Fruit fly (Drosophila melanogaster) whole organism, prepupa: ENCODE data around the gene CG15891.

Experiments
- Blimp-1 ChIP-seq: fragments of 200-800 bp; sonication (Bioruptor generic); optimal IDR thresholded peaks from 3 replicates; lab custom pipeline; 2017; ENCODE audit warnings: missing biosample characterization, missing genetic modification characterization, mild to moderate bottlenecking, moderate library complexity, missing genetic modification reagents
- CG10631 ChIP-seq: fragments of 200-800 bp; sonication (Bioruptor generic); optimal IDR thresholded peaks from 2 replicates; lab custom pipeline; 2016; ENCODE audit warnings: missing biosample characterization, missing genetic modification characterization
- CG10669 ChIP-seq: fragments of 200-800 bp; sonication (Bioruptor generic); optimal IDR thresholded peaks from 3 replicates; lab custom pipeline; 2018; ENCODE audit warnings: missing biosample characterization, mild to moderate bottlenecking, missing genetic modification characterization, moderate library complexity
- CG11762 ChIP-seq: fragments of 200-800 bp; sonication (Bioruptor generic); optimal IDR thresholded peaks from 3 replicates; lab custom pipeline; 2016; ENCODE audit warnings: missing biosample characterization, missing genetic modification characterization; ENCODE audit not compliant: insufficient read depth
- CG11902 ChIP-seq: fragments of 200-800 bp; sonication (Bioruptor generic); optimal IDR thresholded peaks from 3 replicates; lab custom pipeline; 2016; ENCODE audit warnings: missing biosample characterization, missing genetic modification characterization
- CG15336 ChIP-seq: fragments of 200-800 bp; sonication (Bioruptor generic); IDR thresholded peaks from 2 replicates; pipeline ENCODE4 v1.3.6; 2022; ENCODE audit warnings: missing biosample characterization, missing genetic modification characterization
- CG1621 ChIP-seq: fragments of 200-800 bp; sonication (Bioruptor generic); optimal IDR thresholded peaks from 3 replicates; lab custom pipeline; 2018; ENCODE audit warnings: missing biosample characterization, mild to moderate bottlenecking, missing genetic modification characterization
- CG16779 ChIP-seq: fragments of 200-800 bp; sonication (Bioruptor generic); optimal IDR thresholded peaks from 3 replicates; lab custom pipeline; 2017; ENCODE audit warnings: missing biosample characterization, mild to moderate bottlenecking, missing genetic modification characterization
- CG31627 ChIP-seq: fragments of 200-800 bp; sonication (Bioruptor generic); optimal IDR thresholded peaks from 3 replicates; lab custom pipeline; 2016; ENCODE audit warnings: missing biosample characterization, missing genetic modification characterization
- CG32006 ChIP-seq: fragments of 200-800 bp; sonication (Bioruptor generic); optimal IDR thresholded peaks from 3 replicates; lab custom pipeline; 2017; ENCODE audit warnings: missing biosample characterization, mild to moderate bottlenecking, missing genetic modification characterization
- CG34406 ChIP-seq: fragments of 200-800 bp; sonication (Bioruptor generic); optimal IDR thresholded peaks from 3 replicates; lab custom pipeline; 2016; ENCODE audit warnings: missing biosample characterization, missing genetic modification characterization
- CG3919 ChIP-seq: fragments of 200-800 bp; sonication (Bioruptor generic); optimal IDR thresholded peaks from 3 replicates; lab custom pipeline; 2016; ENCODE audit warnings: missing biosample characterization, missing genetic modification characterization
- CG4318 ChIP-seq: fragments of 200-800 bp; sonication (Bioruptor generic); optimal IDR thresholded peaks from 3 replicates; lab custom pipeline; 2017; ENCODE audit warnings: missing biosample characterization, mild to moderate bottlenecking, missing genetic modification characterization
- CG6163 ChIP-seq: fragments of 200-800 bp; sonication (Bioruptor generic); IDR thresholded peaks from 3 replicates; pipeline ENCODE4 v1.3.6; 2022; ENCODE audit warnings: missing biosample characterization, missing genetic modification characterization
- CG6276 ChIP-seq: fragments of 200-800 bp; sonication (Bioruptor generic); optimal IDR thresholded peaks from 2 replicates; lab custom pipeline; 2017; ENCODE audit warnings: missing biosample characterization, mild to moderate bottlenecking, missing genetic modification characterization
- CG6792 ChIP-seq: fragments of 200-800 bp; sonication (Bioruptor generic); optimal IDR thresholded peaks from 3 replicates; lab custom pipeline; 2016; ENCODE audit warnings: missing biosample characterization, missing genetic modification characterization
- CG6808 ChIP-seq: fragments of 200-800 bp; sonication (Bioruptor generic); optimal IDR thresholded peaks from 3 replicates; lab custom pipeline; 2017; ENCODE audit warnings: missing biosample characterization, missing genetic modification characterization, mild to moderate bottlenecking, moderate library complexity, missing genetic modification reagents
- CG6854 ChIP-seq: fragments of 200-800 bp; sonication (Bioruptor generic); optimal IDR thresholded peaks from 2 replicates; lab custom pipeline; 2017; ENCODE audit warnings: missing biosample characterization, mild to moderate bottlenecking, missing genetic modification characterization
- CG7368 ChIP-seq: fragments of 200-800 bp; sonication (Bioruptor generic); optimal IDR thresholded peaks from 3 replicates; lab custom pipeline; 2016; ENCODE audit warnings: missing biosample characterization, missing genetic modification characterization
- CG8119 ChIP-seq: fragments of 200-800 bp; sonication (Bioruptor generic); IDR thresholded peaks from 3 replicates; pipeline ENCODE4 v1.3.6; 2022; ENCODE audit warnings: missing biosample characterization, missing genetic modification characterization
- CG8632 ChIP-seq: fragments of 200-800 bp; sonication (Bioruptor generic); optimal IDR thresholded peaks from 3 replicates; lab custom pipeline; 2016; ENCODE audit warnings: missing biosample characterization, missing genetic modification characterization
- CG9139 ChIP-seq: fragments of 200-800 bp; sonication (Bioruptor generic); optimal IDR thresholded peaks from 3 replicates; lab custom pipeline; 2017; ENCODE audit warnings: missing biosample characterization, mild to moderate bottlenecking, missing genetic modification characterization
- Eip78C ChIP-seq: fragments of 200-800 bp; sonication (Bioruptor generic); peaks from one replicate; lab custom pipeline; 2016; ENCODE audit warnings: missing biosample characterization, missing genetic modification characterization
- Eip93F ChIP-seq: fragments of 200-800 bp; sonication (Bioruptor generic); optimal IDR thresholded peaks from 2 replicates; lab custom pipeline; 2016; ENCODE audit warnings: missing biosample characterization, mild to moderate bottlenecking, missing genetic modification characterization
- Ets21C ChIP-seq: fragments of 200-800 bp; sonication (Bioruptor generic); optimal IDR thresholded peaks from 3 replicates; lab custom pipeline; 2016; ENCODE audit warnings: missing biosample characterization, missing genetic modification characterization
- Hr39 ChIP-seq: fragments of 200-800 bp; sonication (Bioruptor generic); optimal IDR thresholded peaks from 2 replicates; lab custom pipeline; 2016; ENCODE audit warnings: missing biosample characterization, missing genetic modification characterization
- Hr4 ChIP-seq: fragments of 200-800 bp; sonication (Bioruptor generic); optimal IDR thresholded peaks from 3 replicates; lab custom pipeline; 2016; ENCODE audit warnings: missing biosample characterization, missing genetic modification characterization
- Lpt ChIP-seq: fragments of 200-800 bp; sonication (Bioruptor generic); optimal IDR thresholded peaks from 3 replicates; lab custom pipeline; 2016; ENCODE audit warnings: missing biosample characterization, missing genetic modification characterization
- Met ChIP-seq: fragments of 200-800 bp; sonication (Bioruptor generic); optimal IDR thresholded peaks from 3 replicates; lab custom pipeline; 2016; ENCODE audit warnings: missing biosample characterization, missing genetic modification characterization
- OdsH ChIP-seq: fragments of 200-800 bp; sonication (Bioruptor generic); optimal IDR thresholded peaks from 3 replicates; lab custom pipeline; 2016; ENCODE audit warnings: missing biosample characterization, missing genetic modification characterization
- Smox ChIP-seq: fragments of 200-800 bp; sonication (Bioruptor generic); optimal IDR thresholded peaks from 3 replicates; lab custom pipeline; 2016; ENCODE audit warnings: missing biosample characterization, missing genetic modification characterization
- Sox102F ChIP-seq: fragments of 200-800 bp; sonication (Bioruptor generic); optimal IDR thresholded peaks from 2 replicates; lab custom pipeline; 2016; ENCODE audit warnings: missing biosample characterization, mild to moderate bottlenecking, missing genetic modification characterization
- Sox14 ChIP-seq: fragments of 200-800 bp; sonication (Bioruptor generic); optimal IDR thresholded peaks from 3 replicates; lab custom pipeline; 2016; ENCODE audit warnings: missing biosample characterization, missing genetic modification characterization
- achi ChIP-seq: fragments of 200-800 bp; sonication (Bioruptor generic); optimal IDR thresholded peaks from 3 replicates; lab custom pipeline; 2016; ENCODE audit warnings: missing biosample characterization, missing genetic modification characterization
- cyc ChIP-seq: fragments of 200-800 bp; sonication (Bioruptor generic); optimal IDR thresholded peaks from 3 replicates; lab custom pipeline; 2016; ENCODE audit warnings: missing biosample characterization, missing genetic modification characterization
- dsx ChIP-seq: fragments of 200-800 bp; optimal IDR thresholded peaks from 3 replicates; lab custom pipeline; 2019; ENCODE audit warnings: missing biosample characterization, mild to moderate bottlenecking, missing genetic modification characterization, moderate library complexity; ENCODE audit not compliant: poor library complexity, severe bottlenecking
- esn ChIP-seq: fragments of 200-800 bp; sonication (Bioruptor generic); optimal IDR thresholded peaks from 2 replicates; lab custom pipeline; 2016; ENCODE audit warnings: missing biosample characterization, mild to moderate bottlenecking, missing genetic modification characterization, moderate library complexity
- fd59A ChIP-seq: fragments of 200-800 bp; sonication (Bioruptor generic); optimal IDR thresholded peaks from 2 replicates; lab custom pipeline; 2017; ENCODE audit warnings: missing biosample characterization, mild to moderate bottlenecking, missing genetic modification characterization, missing genetic modification reagents
- fd85E ChIP-seq: fragments of 200-800 bp; sonication (Bioruptor generic); optimal IDR thresholded peaks from 3 replicates; lab custom pipeline; 2016; ENCODE audit warnings: missing biosample characterization, missing genetic modification characterization
- fkh ChIP-seq: fragments of 200-800 bp; sonication (Bioruptor generic); optimal IDR thresholded peaks from 3 replicates; lab custom pipeline; 2017; ENCODE audit warnings: missing biosample characterization, mild to moderate bottlenecking, missing genetic modification characterization, moderate library complexity
- net ChIP-seq: fragments of 200-800 bp; sonication (Bioruptor generic); optimal IDR thresholded peaks from 3 replicates; lab custom pipeline; 2016; ENCODE audit warnings: missing biosample characterization, missing genetic modification characterization
- salr ChIP-seq, 2 experiments: fragments of 200-800 bp; sonication (Bioruptor generic); optimal IDR thresholded peaks; 3 replicates each; lab custom pipeline; 2016 to 2018; ENCODE audit warnings: missing biosample characterization in 2 of 2, missing genetic modification characterization in 2 of 2, mild to moderate bottlenecking in 1 of 2
- spab ChIP-seq: fragments of 200-800 bp; sonication (Bioruptor generic); optimal IDR thresholded peaks from 2 replicates; lab custom pipeline; 2017; ENCODE audit warnings: missing biosample characterization, mild to moderate bottlenecking, missing genetic modification characterization, missing genetic modification reagents
- ss ChIP-seq, 2 experiments: fragments of 200-800 bp; sonication (Bioruptor generic); optimal IDR thresholded peaks; 2 replicates in 1 of 2; 3 replicates in 1 of 2; lab custom pipeline; 2017 to 2018; ENCODE audit warnings: mild to moderate bottlenecking in 2 of 2, missing biosample characterization in 2 of 2, missing genetic modification characterization in 2 of 2, moderate library complexity in 1 of 2
- svp ChIP-seq: fragments of 200-800 bp; sonication (Bioruptor generic); peaks from one replicate; lab custom pipeline; 2016; ENCODE audit warnings: missing biosample characterization, missing genetic modification characterization
- topi ChIP-seq: fragments of 200-800 bp; sonication (Bioruptor generic); optimal IDR thresholded peaks from 3 replicates; lab custom pipeline; 2016; ENCODE audit warnings: missing biosample characterization, missing genetic modification characterization
- vri ChIP-seq: fragments of 200-800 bp; sonication (Bioruptor generic); optimal IDR thresholded peaks from 3 replicates; lab custom pipeline; 2016; ENCODE audit warnings: missing biosample characterization, mild to moderate bottlenecking, missing genetic modification characterization

CG15891 gene

DNA sequence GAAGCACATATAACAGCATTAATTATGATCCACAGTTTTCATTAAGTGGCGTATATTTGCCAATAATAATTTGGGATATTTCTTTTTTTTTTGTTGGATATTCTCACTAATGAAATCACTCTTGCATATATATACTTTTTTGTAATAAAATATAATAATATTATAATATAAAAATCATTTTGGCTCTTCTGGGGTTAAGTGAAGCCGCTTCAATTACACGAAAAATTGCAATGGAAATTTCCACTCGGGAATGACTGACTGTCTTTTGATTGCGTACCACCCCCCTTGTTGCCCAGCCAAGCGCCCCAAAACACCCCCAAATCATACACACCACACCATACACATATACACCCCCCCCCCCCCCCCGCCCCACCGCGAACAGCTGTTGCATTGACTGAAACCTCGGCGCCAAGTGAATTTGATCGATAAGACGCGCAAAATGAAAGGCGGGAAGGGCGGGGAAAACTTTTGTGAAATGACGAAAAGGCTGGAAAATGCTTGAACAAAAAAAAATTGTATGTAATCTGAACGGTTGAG is 49.5 kb upstream of the CG15891 start:
- TF ChIP-seq CG31627 (GFP tag; lab: Kevin White, UChicago) (no peak), CG15336 (GFP tag; lab: Robert Waterston, UW) (peak; percentile 22; the same call in 1 of the 2 replicates), CG34406 (peak; percentile 3)

DNA sequence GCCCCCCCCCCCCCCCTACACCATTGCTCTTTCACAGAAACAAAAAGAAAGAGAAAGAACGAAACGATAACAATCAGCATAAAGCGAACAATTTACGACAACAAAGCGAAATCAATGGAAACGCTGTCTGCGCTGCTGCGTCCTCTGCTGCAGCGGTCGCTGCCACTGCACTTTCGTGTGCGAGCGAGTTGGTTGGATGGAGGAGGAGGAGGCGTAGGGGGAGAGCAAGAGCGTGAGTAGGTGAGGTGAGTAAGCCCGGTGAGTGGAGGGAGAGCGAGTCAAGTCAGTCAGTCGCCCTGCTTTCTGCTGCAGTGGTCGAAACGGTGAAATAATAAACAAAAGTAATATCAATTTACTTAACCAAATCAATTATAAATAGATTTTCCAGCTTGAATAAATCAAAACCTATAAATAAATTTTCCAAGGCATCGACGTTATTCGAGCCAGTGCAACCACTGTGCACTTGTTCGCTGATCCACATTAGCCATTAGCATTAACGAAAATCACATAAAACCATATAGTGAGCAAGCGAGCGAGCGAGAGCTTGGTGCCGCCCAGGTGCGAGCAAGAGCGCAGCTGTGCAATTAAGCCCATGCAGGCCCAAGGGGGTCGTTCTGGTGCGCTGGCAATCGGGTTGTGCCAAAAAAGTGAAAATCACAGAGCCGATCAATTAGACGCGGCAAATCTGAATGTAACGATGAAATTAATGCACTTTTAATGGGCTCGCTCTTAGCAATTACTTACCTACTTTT is 48.8 kb upstream of the CG15891 start:
- TF ChIP-seq svp (GFP tag; lab: Kevin White, UChicago) = peak; percentile 99
- peak; percentile 93 for TF ChIP-seq esn (GFP tag; lab: Kevin White, UChicago)
- TF ChIP-seq Lpt = peak; percentile 85
- TF ChIP-seq topi (GFP tag; lab: Kevin White, UChicago) = peak; percentile 96
- TF ChIP-seq CG4318 = peak; percentile 66
- TF ChIP-seq Sox102F (GFP tag; lab: Kevin White, UChicago) = peak; percentile 93
- TF ChIP-seq CG6808 (GFP tag; lab: Kevin White, UChicago) = peak; percentile 33
- peak; percentile 73 for TF ChIP-seq CG11902 (GFP tag; lab: Kevin White, UChicago)
- TF ChIP-seq Sox14 = peak; percentile 91
- TF ChIP-seq fd85E (GFP tag; lab: Kevin White, UChicago) = peak; percentile 45
- TF ChIP-seq vri = peak; percentile 91
- peak; percentile 94 for TF ChIP-seq Met
- TF ChIP-seq spab (GFP tag; lab: Kevin White, UChicago) = peak; percentile 51
- TF ChIP-seq fkh (GFP tag; lab: Kevin White, UChicago) = peak; percentile 33
- peak; percentile 39 to 44 for TF ChIP-seq salr (GFP tag; optimal IDR thresholded peaks at IDR 0.05; lab: Kevin White, UChicago)
- TF ChIP-seq CG16779 (tag; lab: Kevin White, UChicago) = peak; percentile 23
- peak; percentile 89 for TF ChIP-seq cyc
- TF ChIP-seq Eip78C (GFP tag; lab: Kevin White, UChicago) = peak; percentile 97
- peak; percentile 63 for TF ChIP-seq CG7368 (GFP tag; lab: Kevin White, UChicago)
- TF ChIP-seq CG6854 (GFP tag; lab: Kevin White, UChicago) = peak; percentile 62
- peak; percentile 65 to 73 for TF ChIP-seq ss (GFP tag; optimal IDR thresholded peaks at IDR 0.05; lab: Kevin White, UChicago)
- TF ChIP-seq CG3919 = peak; percentile 87
- TF ChIP-seq CG15336 (GFP tag; lab: Robert Waterston, UW) = peak; percentile 97
- peak; percentile 94 for TF ChIP-seq Smox (GFP tag; lab: Kevin White, UChicago)
- TF ChIP-seq CG9139 (GFP tag; lab: Kevin White, UChicago) = peak; percentile 26
- TF ChIP-seq OdsH (GFP tag; lab: Kevin White, UChicago) = peak; percentile 86
- TF ChIP-seq dsx (GFP tag; lab: Kevin White, UChicago) = peak; percentile 36
- TF ChIP-seq CG1621 (tag; lab: Kevin White, UChicago) = peak; percentile 38
- TF ChIP-seq Hr39 (GFP tag; lab: Kevin White, UChicago) = peak; percentile 92
- peak; percentile 88 for TF ChIP-seq Ets21C (GFP tag; lab: Kevin White, UChicago)
- peak; percentile 47 for TF ChIP-seq Blimp-1
- peak; percentile 88 for TF ChIP-seq CG6792 (GFP tag; lab: Kevin White, UChicago)
- peak; percentile 86 for TF ChIP-seq achi (GFP tag; lab: Kevin White, UChicago)
- TF ChIP-seq CG8632 (GFP tag; lab: Kevin White, UChicago) = peak; percentile 78
- TF ChIP-seq CG10631 (GFP tag; lab: Kevin White, UChicago) = peak; percentile 84
- peak; percentile 84 for TF ChIP-seq Hr4 (GFP tag; lab: Kevin White, UChicago)
- peak; percentile 79 for TF ChIP-seq Eip93F (GFP tag; lab: Kevin White, UChicago)
- TF ChIP-seq CG31627 (GFP tag; lab: Kevin White, UChicago) = peak; percentile 90
- peak; percentile 85 for TF ChIP-seq CG6276 (GFP tag; lab: Kevin White, UChicago)
- TF ChIP-seq fd59A (GFP tag; lab: Kevin White, UChicago) = peak; percentile 34
- peak; percentile 94 for TF ChIP-seq CG8119 (GFP tag; lab: Robert Waterston, UW)
- TF ChIP-seq CG6163 (GFP tag; lab: Robert Waterston, UW) = peak; percentile 95
- TF ChIP-seq net (GFP tag; lab: Kevin White, UChicago) = peak; percentile 88
- peak; percentile 77 for TF ChIP-seq CG32006
- TF ChIP-seq CG11762 (GFP tag; lab: Kevin White, UChicago) = peak; percentile 75
- TF ChIP-seq CG10669 (GFP tag; lab: Kevin White, UChicago) = peak; percentile 66
